Worm (Caenorhabditis elegans): ENCODE measurements around the gene F40A3.3.

- TF ChIP-seq pha-4 (tag; optimal IDR thresholded peaks at IDR 0.05), result no peak
- no peak for TF ChIP-seq ces-1 (GFP tag; optimal IDR thresholded peaks at IDR 0.05)
- TF ChIP-seq elt-3 (tag; optimal IDR thresholded peaks at IDR 0.05), result no peak
- TF ChIP-seq nhr-237 (tag; optimal IDR thresholded peaks at IDR 0.05), result no peak
- TF ChIP-seq ceh-39 (tag; optimal IDR thresholded peaks at IDR 0.05), result no peak
- no peak for TF ChIP-seq unc-62 (GFP tag; optimal IDR thresholded peaks at IDR 0.05)
- TF ChIP-seq nhr-12 (tag; optimal IDR thresholded peaks at IDR 0.05), result no peak
- TF ChIP-seq bed-3 (GFP tag; optimal IDR thresholded peaks at IDR 0.05), result no peak
- no peak for TF ChIP-seq nhr-76 (tag; optimal IDR thresholded peaks at IDR 0.05)
- no peak for TF ChIP-seq snpc-4 (tag; optimal IDR thresholded peaks at IDR 0.05)
- no peak for TF ChIP-seq lsy-2 (tag; optimal IDR thresholded peaks at IDR 0.05)
- no peak for TF ChIP-seq nhr-28 (tag; optimal IDR thresholded peaks at IDR 0.05)
Measured at ce11 chrV:7904389-7904788, 27.1 kb downstream of the F40A3.3 start.

All from whole organism, mixed stage, embryonic.